Worm (Caenorhabditis elegans): ENCODE measurements around the gene sra-39.
A peak's percentile ranks its signal among the peaks of the same experiment; 100 is the strongest.

DNA sequence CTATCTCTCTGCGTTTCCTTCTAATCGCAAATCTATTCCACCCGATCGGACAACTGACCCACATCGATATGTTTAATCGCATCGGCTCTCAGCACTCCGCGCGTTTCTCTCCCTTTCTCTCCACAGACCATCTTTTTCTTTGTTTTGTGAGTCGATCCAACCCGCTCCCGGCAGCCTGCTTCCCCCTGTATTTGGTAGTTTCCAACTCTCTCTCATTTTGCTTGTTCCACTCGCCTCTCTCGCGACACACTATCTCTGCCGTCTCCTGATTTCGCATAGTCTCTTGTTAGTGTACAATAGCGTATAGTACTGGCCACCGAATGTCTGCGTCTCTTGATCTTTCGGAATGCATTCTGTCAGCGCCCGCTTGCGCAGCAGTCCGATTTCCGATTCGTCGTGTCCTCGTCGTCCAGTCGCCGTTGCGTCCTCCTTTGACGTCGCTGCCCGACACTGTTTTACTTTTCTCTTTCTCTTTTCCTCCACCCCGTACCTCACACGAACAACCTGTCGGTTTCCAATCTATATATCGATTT lies 47.5 kb upstream of the sra-39 start:
- TF ChIP-seq unc-62 (GFP tag; optimal IDR thresholded peaks at IDR 0.05) (no peak), pqm-1 (tag; optimal IDR thresholded peaks at IDR 0.05) (no peak), F16B12.6 (tag; optimal IDR thresholded peaks at IDR 0.05) (no peak), isw-1 (GFP tag; IDR thresholded peaks at IDR 0.05) (no peak), lsy-2 (tag; optimal IDR thresholded peaks at IDR 0.05) (peak; percentile 34 to 39), snpc-4 (tag; optimal IDR thresholded peaks at IDR 0.05) (no peak), lin-13 (GFP tag; optimal IDR thresholded peaks at IDR 0.05) (no peak), C04F5.9 (tag; optimal IDR thresholded peaks at IDR 0.05) (no peak), aly-2 (tag; optimal IDR thresholded peaks at IDR 0.05) (no peak), zag-1 (tag; optimal IDR thresholded peaks at IDR 0.05) (no peak), elt-2 (tag; optimal IDR thresholded peaks at IDR 0.05) (no peak), lir-3 (tag; optimal IDR thresholded peaks at IDR 0.05; ENCODE audit: poor library complexity) (no peak)

Measured in whole organism, L1 larva.